Fruit fly (Drosophila melanogaster) whole organism: ENCODE measurements around the gene CG42613.

ENCODE experiments used
- Dll ChIP-seq: fragments of >200 bp; optimal IDR thresholded peaks from 2 replicates; lab custom pipeline; 2017
- pan ChIP-seq: fragments of >200 bp; optimal IDR thresholded peaks from 2 replicates; lab custom pipeline; 2017
- psq ChIP-seq: fragments of >200 bp; optimal IDR thresholded peaks from 2 replicates; lab custom pipeline; 2017

dm6 chr3R:18989819-18990137 is 60.8 kb downstream of the CG42613 start:
- no peak for TF ChIP-seq psq (lab: Kevin White, UChicago)
- TF ChIP-seq Dll (lab: Kevin White, UChicago): no peak
- no peak for TF ChIP-seq pan (lab: Kevin White, UChicago)
